Fruit fly (Drosophila melanogaster): ENCODE results near the gene CG3792.

CG3792 gene

DNA sequence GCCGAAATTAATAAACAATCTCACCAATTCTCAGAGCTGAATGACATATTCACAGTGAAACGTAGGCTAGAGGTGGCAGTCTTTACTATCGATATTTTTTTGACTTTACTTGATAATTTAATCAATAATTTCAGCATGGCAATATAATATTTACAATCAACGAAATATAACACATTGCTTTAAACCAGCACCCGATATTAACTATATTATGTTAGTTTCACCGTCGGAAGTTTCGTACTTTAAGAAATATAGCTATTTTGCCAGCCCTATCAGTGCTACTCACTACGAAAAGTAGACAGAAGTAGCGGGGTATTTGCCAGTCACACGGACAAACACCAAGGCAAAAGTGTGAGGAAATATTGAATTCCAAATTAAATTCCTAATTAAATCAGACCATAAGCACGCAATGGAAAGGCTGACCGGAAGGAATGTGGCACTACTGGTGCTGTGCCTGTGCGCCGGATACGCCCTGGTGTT is 33.7 kb downstream of the CG3792 start, which contains the start of the genes CG31917, Tfb5 and SelT (continued):
- TF ChIP-seq her (GFP tag; optimal IDR thresholded peaks at IDR 0.05) (peak; percentile 24), kah (GFP tag; optimal IDR thresholded peaks at IDR 0.05) (no peak), ap (GFP tag; IDR thresholded peaks at IDR 0.05) (no peak), CG7839 (tag; optimal IDR thresholded peaks at IDR 0.05) (peak; percentile 59), lilli (GFP tag; optimal IDR thresholded peaks at IDR 0.05) (peak; percentile 82), Med (GFP tag) (peak; percentile 92), sna (GFP tag; IDR thresholded peaks at IDR 0.05; ENCODE audit: partially characterized antibody) (peak; percentile 70), CG15601 (tag; optimal IDR thresholded peaks at IDR 0.05) (peak; percentile 58), CG18011 (GFP tag; optimal IDR thresholded peaks at IDR 0.05) (no peak), Antp (GFP tag; optimal IDR thresholded peaks at IDR 0.05) (peak; percentile 55), yki (optimal IDR thresholded peaks at IDR 0.05) (peak; percentile 52), CG1233 (GFP tag; optimal IDR thresholded peaks at IDR 0.05) (peak; percentile 46), CG1529 (GFP tag; optimal IDR thresholded peaks at IDR 0.05) (no peak), CG10959 (GFP tag; IDR thresholded peaks at IDR 0.05) (no peak), CG14667 (GFP tag; IDR thresholded peaks at IDR 0.05) (0 out of 2 replicates have a peak, but pooled peaks have one; percentile 12), disco-r (GFP tag; optimal IDR thresholded peaks at IDR 0.05) (peak; percentile 55), dan (GFP tag; IDR thresholded peaks at IDR 0.05) (no peak), CG14860 (GFP tag; IDR thresholded peaks at IDR 0.05; ENCODE audit: partially characterized antibody) (0 out of 3 replicates have a peak, but pooled peaks have one; percentile 42), CG9797 (GFP tag; optimal IDR thresholded peaks at IDR 0.05) (peak; percentile 30), CG32532 (GFP tag; IDR thresholded peaks at IDR 0.05) (peak; percentile 50; the same call in 1 of the 2 replicates), HmgZ (tag; optimal IDR thresholded peaks at IDR 0.05) (peak; percentile 76), grau (tag; optimal IDR thresholded peaks at IDR 0.05) (peak; percentile 69), CG6272 (GFP tag; IDR thresholded peaks at IDR 0.05) (no peak), dati (GFP tag; IDR thresholded peaks at IDR 0.05) (no peak), CG14965 (GFP tag; optimal IDR thresholded peaks at IDR 0.05; ENCODE audit: borderline replicate concordance) (no peak), CG1602 (GFP tag; optimal IDR thresholded peaks at IDR 0.05) (peak; percentile 55), CG12659 (GFP tag; optimal IDR thresholded peaks at IDR 0.05) (peak; percentile 84), Blimp-1 (GFP tag; optimal IDR thresholded peaks at IDR 0.05) (no peak), rib (GFP tag; IDR thresholded peaks at IDR 0.05) (no peak), Dref (GFP tag; IDR thresholded peaks at IDR 0.05) (peak; percentile 59), CHES-1-like (GFP tag; optimal IDR thresholded peaks at IDR 0.05) (peak; percentile 71), CG15514 (GFP tag; optimal IDR thresholded peaks at IDR 0.05) (peak; percentile 60), CG2712 (tag; optimal IDR thresholded peaks at IDR 0.05) (peak; percentile 73), cad (GFP tag; optimal IDR thresholded peaks at IDR 0.05) (no peak), Doc3 (GFP tag; IDR thresholded peaks at IDR 0.05; ENCODE audit: partially characterized antibody) (peak; percentile 83), al (GFP tag; IDR thresholded peaks at IDR 0.05) (no peak), CG2129 (GFP tag; IDR thresholded peaks at IDR 0.05; ENCODE audit: partially characterized antibody) (peak; percentile 60), CTCF (GFP tag; optimal IDR thresholded peaks at IDR 0.05) (no peak), br (optimal IDR thresholded peaks at IDR 0.05) (no peak), CG1024 (GFP tag; IDR thresholded peaks at IDR 0.05) (peak; percentile 34; the same call in 1 of the 2 replicates), CG6175 (GFP tag; IDR thresholded peaks at IDR 0.05) (no peak), fd64A (GFP tag; optimal IDR thresholded peaks at IDR 0.05) (no peak), Ssrp (tag; optimal IDR thresholded peaks at IDR 0.05) (peak; percentile 45), stc (GFP tag; IDR thresholded peaks at IDR 0.05) (no peak), CG16813 (GFP tag; IDR thresholded peaks at IDR 0.05; ENCODE audit: partially characterized antibody) (peak; percentile 81), CG8388 (GFP tag; optimal IDR thresholded peaks at IDR 0.05) (peak; percentile 35), MESR4 (GFP tag; optimal IDR thresholded peaks at IDR 0.05) (peak; percentile 65), CG4617 (GFP tag; optimal IDR thresholded peaks at IDR 0.05; ENCODE audit: borderline replicate concordance) (peak; percentile 89), CG17361 (GFP tag; IDR thresholded peaks at IDR 0.05) (no peak; the same call in 1 of the 3 replicates), CG1792 (GFP tag; optimal IDR thresholded peaks at IDR 0.05) (peak; percentile 37), bab2 (GFP tag; optimal IDR thresholded peaks at IDR 0.05) (peak; percentile 70)
